Fruit fly (Drosophila melanogaster) whole organism, embryonic: ENCODE data around the gene udt.

Source experiments
- Atf-2 ChIP-seq: fragments of 200-800 bp; sonication (Bioruptor generic); optimal IDR thresholded peaks from 2 replicates; lab custom pipeline; 2016; ENCODE audit warnings: missing biosample characterization, missing genetic modification characterization
- Atf3 ChIP-seq: fragments of 200-800 bp; sonication (Bioruptor generic); optimal IDR thresholded peaks from 3 replicates; lab custom pipeline; 2016; ENCODE audit warnings: missing biosample characterization, missing genetic modification characterization
- Blimp-1 ChIP-seq: fragments of 200-800 bp; sonication (Bioruptor generic); optimal IDR thresholded peaks from 3 replicates; lab custom pipeline; 2018; ENCODE audit warnings: missing biosample characterization, missing genetic modification characterization, mild to moderate bottlenecking, moderate library complexity, missing genetic modification reagents
- CG11456 ChIP-seq: fragments of 200-800 bp; sonication (Bioruptor generic); IDR thresholded peaks from 3 replicates; pipeline ENCODE4 v1.3.6; 2022; ENCODE audit warnings: missing biosample characterization, missing genetic modification characterization
- CG12219 ChIP-seq: fragments of 200-800 bp; sonication (Bioruptor generic); optimal IDR thresholded peaks from 3 replicates; lab custom pipeline; 2018; ENCODE audit warnings: missing biosample characterization, mild to moderate bottlenecking, missing genetic modification characterization
- CG12744 ChIP-seq: fragments of 200-800 bp; sonication (Bioruptor generic); optimal IDR thresholded peaks from 2 replicates; lab custom pipeline; 2016; ENCODE audit warnings: missing biosample characterization, missing genetic modification characterization
- CG13287 ChIP-seq: fragments of 200-800 bp; sonication (Bioruptor generic); IDR thresholded peaks from 2 replicates; pipeline ENCODE4 v1.3.6; 2022; ENCODE audit warnings: missing biosample characterization, missing genetic modification characterization; ENCODE audit not compliant: partially characterized antibody
- CG14710 ChIP-seq: fragments of 200-800 bp; sonication (Bioruptor generic); optimal IDR thresholded peaks from 3 replicates; lab custom pipeline; 2019; ENCODE audit warnings: missing biosample characterization, mild to moderate bottlenecking, missing genetic modification characterization, moderate library complexity
- CG14860 ChIP-seq: fragments of 200-800 bp; sonication (Bioruptor generic); IDR thresholded peaks from 3 replicates; pipeline ENCODE4 v1.3.6; 2022; ENCODE audit warnings: missing biosample characterization, missing genetic modification characterization; ENCODE audit not compliant: partially characterized antibody
- CG15073 ChIP-seq: fragments of 200-800 bp; sonication (Bioruptor generic); optimal IDR thresholded peaks from 2 replicates; lab custom pipeline; 2016; ENCODE audit warnings: missing biosample characterization, missing genetic modification characterization
- CG1529 ChIP-seq: fragments of 200-800 bp; sonication (Bioruptor generic); optimal IDR thresholded peaks from 3 replicates; lab custom pipeline; 2018; ENCODE audit warnings: missing biosample characterization, missing genetic modification characterization
- CG15696 ChIP-seq: fragments of 200-800 bp; sonication (Bioruptor generic); optimal IDR thresholded peaks from 2 replicates; lab custom pipeline; 2019; ENCODE audit warnings: missing biosample characterization, mild to moderate bottlenecking, missing genetic modification characterization, moderate library complexity
- CG1647 ChIP-seq: fragments of 200-800 bp; sonication (Bioruptor generic); optimal IDR thresholded peaks from 3 replicates; lab custom pipeline; 2016; ENCODE audit warnings: missing biosample characterization, missing genetic modification characterization
- CG18764 ChIP-seq: fragments of 200-800 bp; sonication (Bioruptor generic); optimal IDR thresholded peaks from 3 replicates; lab custom pipeline; 2016; ENCODE audit warnings: missing biosample characterization, missing genetic modification characterization
- CG2202 ChIP-seq: fragments of 200-800 bp; sonication (Bioruptor generic); optimal IDR thresholded peaks from 2 replicates; lab custom pipeline; 2018; ENCODE audit warnings: missing biosample characterization, mild to moderate bottlenecking, missing genetic modification characterization
- CG3163 ChIP-seq: fragments of 200-800 bp; sonication (Bioruptor generic); optimal IDR thresholded peaks from 3 replicates; lab custom pipeline; 2016; ENCODE audit warnings: missing biosample characterization, missing genetic modification characterization
- CG34422 ChIP-seq: fragments of 200-800 bp; sonication (Bioruptor generic); IDR thresholded peaks from 3 replicates; pipeline ENCODE4 v1.3.6; 2022; ENCODE audit warnings: missing biosample characterization, missing genetic modification characterization
- CG42726 ChIP-seq: fragments of 200-800 bp; sonication (Bioruptor generic); IDR thresholded peaks from 2 replicates; pipeline ENCODE4 v1.3.6; 2022; ENCODE audit warnings: missing biosample characterization, missing genetic modification characterization; ENCODE audit not compliant: partially characterized antibody
- CG4360 ChIP-seq: fragments of 200-800 bp; sonication (Bioruptor generic); IDR thresholded peaks from 2 replicates; pipeline ENCODE4 v1.3.6; 2022; ENCODE audit warnings: missing biosample characterization, missing genetic modification characterization
- CG6765 ChIP-seq: fragments of 200-800 bp; sonication (Bioruptor generic); optimal IDR thresholded peaks from 3 replicates; lab custom pipeline; 2017; ENCODE audit warnings: missing biosample characterization, mild to moderate bottlenecking, missing genetic modification characterization
- CG7786 ChIP-seq: fragments of 200-800 bp; sonication (Bioruptor generic); optimal IDR thresholded peaks from 2 replicates; lab custom pipeline; 2016; ENCODE audit warnings: missing biosample characterization, missing genetic modification characterization
- CG7839 ChIP-seq: fragments of 200-800 bp; sonication (Bioruptor generic); optimal IDR thresholded peaks from 3 replicates; lab custom pipeline; 2018; ENCODE audit warnings: missing biosample characterization, mild to moderate bottlenecking, missing genetic modification characterization, moderate library complexity
- CG9727 ChIP-seq: fragments of 200-800 bp; sonication (Bioruptor generic); optimal IDR thresholded peaks from 3 replicates; lab custom pipeline; 2017; ENCODE audit warnings: missing biosample characterization, mild to moderate bottlenecking, missing genetic modification characterization
- D19B ChIP-seq: fragments of 200-800 bp; sonication (Bioruptor generic); optimal IDR thresholded peaks from 2 replicates; lab custom pipeline; 2017; ENCODE audit warnings: missing biosample characterization, mild to moderate bottlenecking, missing genetic modification characterization
- Dek ChIP-seq: fragments of 200-800 bp; sonication (Bioruptor generic); optimal IDR thresholded peaks from 3 replicates; lab custom pipeline; 2019; ENCODE audit warnings: missing biosample characterization, mild to moderate bottlenecking, missing genetic modification characterization, moderate library complexity
- Drgx ChIP-seq: fragments of 200-800 bp; sonication (Bioruptor generic); IDR thresholded peaks from 2 replicates; pipeline ENCODE4 v1.3.6; 2022; ENCODE audit warnings: missing biosample characterization, missing genetic modification characterization
- Gug ChIP-seq: fragments of 200-800 bp; sonication (Bioruptor generic); IDR thresholded peaks from 4 replicates; pipeline ENCODE4 v1.3.6; 2022; ENCODE audit warnings: missing biosample characterization, missing genetic modification characterization
- H2.0 ChIP-seq: fragments of 200-800 bp; sonication (Bioruptor generic); IDR thresholded peaks from 2 replicates; pipeline ENCODE4 v1.3.6; 2022; ENCODE audit warnings: missing biosample characterization, missing genetic modification characterization
- HLH54F ChIP-seq: fragments of 200-800 bp; sonication (Bioruptor generic); optimal IDR thresholded peaks from 3 replicates; lab custom pipeline; 2016; ENCODE audit warnings: missing biosample characterization, missing genetic modification characterization
- Hr39 ChIP-seq: fragments of >200 bp; optimal IDR thresholded peaks from 2 replicates; lab custom pipeline; 2017
- Side ChIP-seq: fragments of 200-800 bp; sonication (Bioruptor generic); optimal IDR thresholded peaks from 2 replicates; lab custom pipeline; 2016; ENCODE audit warnings: missing biosample characterization, missing genetic modification characterization
- Sin3A ChIP-seq: fragments of >200 bp; optimal IDR thresholded peaks from 2 replicates; lab custom pipeline; 2018
- Six4 ChIP-seq: fragments of 200-800 bp; sonication (Bioruptor generic); optimal IDR thresholded peaks from 2 replicates; lab custom pipeline; 2016; ENCODE audit warnings: missing biosample characterization, missing genetic modification characterization
- Sry-β ChIP-seq: fragments of 200-800 bp; sonication (Bioruptor generic); optimal IDR thresholded peaks from 2 replicates; lab custom pipeline; 2018; ENCODE audit warnings: missing biosample characterization, mild to moderate bottlenecking, missing genetic modification characterization, moderate library complexity
- TFAM ChIP-seq: fragments of 200-800 bp; sonication (Bioruptor generic); optimal IDR thresholded peaks from 2 replicates; lab custom pipeline; 2017; ENCODE audit warnings: missing biosample characterization, missing genetic modification characterization, inconsistent platforms
- az2 ChIP-seq: fragments of 200-800 bp; sonication (Bioruptor generic); optimal IDR thresholded peaks from 3 replicates; lab custom pipeline; 2016; ENCODE audit warnings: missing biosample characterization, missing genetic modification characterization
- btn ChIP-seq: fragments of 200-800 bp; sonication (Bioruptor generic); optimal IDR thresholded peaks from 2 replicates; lab custom pipeline; 2016; ENCODE audit warnings: missing biosample characterization, missing genetic modification characterization
- danr ChIP-seq: fragments of 200-800 bp; sonication (Bioruptor generic); IDR thresholded peaks from 2 replicates; pipeline ENCODE4 v1.3.6; 2022; ENCODE audit warnings: missing biosample characterization, missing genetic modification characterization
- en ChIP-seq: fragments of 200-800 bp; sonication (Bioruptor generic); optimal IDR thresholded peaks from 2 replicates; lab custom pipeline; 2016; ENCODE audit warnings: missing biosample characterization, missing genetic modification characterization
- insv ChIP-seq, 2 experiments: fragments of 200-800 bp; sonication (Bioruptor generic); optimal IDR thresholded peaks; 3 replicates each; lab custom pipeline; 2016 to 2018; ENCODE audit warnings: missing biosample characterization in 2 of 2, missing genetic modification characterization in 2 of 2
- lmd ChIP-seq: fragments of 200-800 bp; sonication (Bioruptor generic); IDR thresholded peaks from 2 replicates; pipeline ENCODE4 v1.3.6; 2022; ENCODE audit warnings: missing biosample characterization, missing genetic modification characterization
- mam ChIP-seq: fragments of 200-800 bp; sonication (Bioruptor generic); optimal IDR thresholded peaks from 3 replicates; lab custom pipeline; 2016; ENCODE audit warnings: missing biosample characterization, missing genetic modification characterization
- onecut ChIP-seq: fragments of 200-800 bp; sonication (Bioruptor generic); IDR thresholded peaks from 2 replicates; pipeline ENCODE4 v1.3.6; 2022; ENCODE audit warnings: missing biosample characterization, missing genetic modification characterization
- pan ChIP-seq, 4 experiments: fragments of >200 bp in 3 of 4; fragments of 200-800 bp in 1 of 4; sonication (Bioruptor generic) in 1 of 4; optimal IDR thresholded peaks in 3 of 4; IDR thresholded peaks in 1 of 4; 2 replicates each; pipeline versions ENCODE4 v1.3.6 to Lab custom; 2017 to 2022; ENCODE audit warnings: missing biosample characterization in 2 of 4, missing genetic modification characterization in 2 of 4, mixed read lengths in 1 of 4
- rib ChIP-seq: fragments of 200-800 bp; sonication (Bioruptor generic); IDR thresholded peaks from 2 replicates; pipeline ENCODE4 v1.3.6; 2022; ENCODE audit warnings: missing biosample characterization, missing genetic modification characterization
- sens-2 ChIP-seq: fragments of 200-800 bp; sonication (Bioruptor generic); IDR thresholded peaks from 2 replicates; pipeline ENCODE4 v1.3.6; 2022; ENCODE audit warnings: missing biosample characterization, missing genetic modification characterization
- sob ChIP-seq: fragments of 200-800 bp; sonication (Bioruptor generic); IDR thresholded peaks from 2 replicates; pipeline ENCODE4 v1.3.6; 2022; ENCODE audit warnings: missing biosample characterization, missing genetic modification characterization
- ssp ChIP-seq: fragments of 200-800 bp; sonication (Bioruptor generic); IDR thresholded peaks from 2 replicates; pipeline ENCODE4 v1.3.6; 2022; ENCODE audit warnings: missing biosample characterization, missing genetic modification characterization
- tio ChIP-seq: fragments of 200-800 bp; sonication (Bioruptor generic); optimal IDR thresholded peaks from 2 replicates; lab custom pipeline; 2017; ENCODE audit warnings: missing biosample characterization, missing genetic modification characterization, inconsistent platforms
- trh ChIP-seq: fragments of 200-800 bp; sonication (Bioruptor generic); optimal IDR thresholded peaks from 2 replicates; lab custom pipeline; 2016; ENCODE audit warnings: missing biosample characterization, missing genetic modification characterization
- usp ChIP-seq: fragments of >200 bp; optimal IDR thresholded peaks from 2 replicates; lab custom pipeline; 2017; ENCODE audit warnings: missing biosample characterization, missing genetic modification characterization

udt gene

dm6 chr3R:23723381-23724034, 39.6 kb downstream of the udt start (continued):
- peak; percentile 75 for TF ChIP-seq Blimp-1 (GFP tag; lab: Kevin White, UChicago)
- TF ChIP-seq mam, result no peak
- peak; percentile 75 for TF ChIP-seq onecut (GFP tag; lab: Robert Waterston, UW)
- no peak for TF ChIP-seq CG15073 (GFP tag; lab: Kevin White, UChicago)
- TF ChIP-seq Drgx (GFP tag; lab: Robert Waterston, UW), result peak; percentile 56; the same call in 1 of the 2 replicates
- TF ChIP-seq CG34422 (GFP tag; lab: Robert Waterston, UW), result 0 out of 3 replicates have a peak, but pooled peaks have one; percentile 49
- peak; percentile 43 for TF ChIP-seq CG9727 (GFP tag; lab: Kevin White, UChicago)
- TF ChIP-seq Dek (tag; lab: Kevin White, UChicago), result no peak
- TF ChIP-seq CG14860, result no peak
- no peak for TF ChIP-seq Atf-2 (GFP tag; lab: Kevin White, UChicago)
- peak; percentile 69 for TF ChIP-seq CG4360 (GFP tag; lab: Robert Waterston, UW)
- TF ChIP-seq CG7839, result peak; percentile 22
- TF ChIP-seq CG2202 (tag; lab: Kevin White, UChicago), result peak; percentile 10
- no peak for TF ChIP-seq CG42726
- TF ChIP-seq CG13287 (GFP tag; lab: Robert Waterston, UW), result no peak
- TF ChIP-seq CG12219 (GFP tag; lab: Kevin White, UChicago), result peak; percentile 14
- TF ChIP-seq sob (GFP tag; lab: Robert Waterston, UW), result no peak
- TF ChIP-seq rib, result peak; percentile 3; the same call in 1 of the 2 replicates
- no peak for TF ChIP-seq sens-2
- TF ChIP-seq CG6765 (GFP tag; lab: Kevin White, UChicago), result peak; percentile 65
- TF ChIP-seq trh (GFP tag; lab: Kevin White, UChicago), result peak; percentile 76
- TF ChIP-seq CG7786 (GFP tag; lab: Kevin White, UChicago), result no peak
- TF ChIP-seq ssp (GFP tag; lab: Robert Waterston, UW), result no peak
- no peak for TF ChIP-seq tio (GFP tag; lab: Kevin White, UChicago)
- no peak for TF ChIP-seq CG1647 (GFP tag; lab: Kevin White, UChicago)
- no peak for TF ChIP-seq CG18764 (GFP tag; lab: Kevin White, UChicago)
- no peak for TF ChIP-seq D19B (GFP tag; lab: Kevin White, UChicago)
- TF ChIP-seq Sry-β (GFP tag; lab: Kevin White, UChicago), result peak; percentile 62
- TF ChIP-seq btn (GFP tag; lab: Kevin White, UChicago), result no peak
- peak; percentile 49 for TF ChIP-seq Side (GFP tag; lab: Kevin White, UChicago)
- no peak for TF ChIP-seq HLH54F (GFP tag; lab: Kevin White, UChicago)
- no peak for TF ChIP-seq Atf3 (GFP tag; lab: Kevin White, UChicago)
- no peak for TF ChIP-seq CG3163 (GFP tag; lab: Kevin White, UChicago)
- TF ChIP-seq danr (GFP tag; lab: Robert Waterston, UW), result no peak
- TF ChIP-seq CG1529 (GFP tag; lab: Kevin White, UChicago), result peak; percentile 39
- no peak for TF ChIP-seq Sin3A (lab: Kevin White, UChicago)
- TF ChIP-seq Hr39 (lab: Kevin White, UChicago), result no peak
- TF ChIP-seq pan (optimal IDR thresholded peaks at IDR 0.05; lab: Kevin White, UChicago), result no peak
- TF ChIP-seq pan (GFP tag; optimal IDR thresholded peaks at IDR 0.05 in 1 of 2, IDR thresholded peaks at IDR 0.05 in 1 of 2), result peak in 1 of 2 experiments; percentile 79
- no peak for TF ChIP-seq CG12744 (GFP tag; lab: Kevin White, UChicago)
- peak; percentile 13 for TF ChIP-seq TFAM (GFP tag; lab: Kevin White, UChicago)
- peak; percentile 30; the same call in 1 of the 2 replicates for TF ChIP-seq lmd
- TF ChIP-seq CG14710 (tag; lab: Kevin White, UChicago), result peak; percentile 20
- TF ChIP-seq CG15696 (tag; lab: Kevin White, UChicago), result no peak
- 0 out of 3 replicates have a peak, but pooled peaks have one; percentile 59 for TF ChIP-seq CG11456 (GFP tag; lab: Robert Waterston, UW)
- no peak for TF ChIP-seq en (GFP tag; lab: Kevin White, UChicago)
- no peak for TF ChIP-seq Gug (GFP tag; lab: Robert Waterston, UW)
- TF ChIP-seq H2.0, result no peak
- no peak for TF ChIP-seq usp (GFP tag; lab: Kevin White, UChicago)
- TF ChIP-seq Six4 (GFP tag; lab: Kevin White, UChicago), result no peak
- peak in 1 of 2 experiments; percentile 32 for TF ChIP-seq insv (GFP tag; optimal IDR thresholded peaks at IDR 0.05; lab: Kevin White, UChicago)
- TF ChIP-seq az2 (GFP tag; lab: Kevin White, UChicago), result no peak
